Worm (Caenorhabditis elegans) whole organism, L4 larva: ENCODE data around the gene sre-1.

Source experiments
- F10B5.3 ChIP-seq: sonication (generic microtip); optimal IDR thresholded peaks from 2 replicates; lab custom pipeline; 2016; ENCODE audit warnings: mild to moderate bottlenecking, missing genetic modification characterization, missing compliant biosample characterization
- F37D6.2 ChIP-seq: sonication (generic microtip); optimal IDR thresholded peaks from 2 replicates; lab custom pipeline; 2016; ENCODE audit warnings: mild to moderate bottlenecking, missing genetic modification characterization, missing compliant biosample characterization
- F44E2.7 ChIP-seq: fragments of 200-800 bp; sonication (Bioruptor generic); IDR thresholded peaks from 2 replicates; pipeline ENCODE4 v2.1.2; 2022; ENCODE audit warnings: missing genetic modification characterization, missing compliant biosample characterization
- F49E8.2 ChIP-seq: sonication (generic microtip); optimal IDR thresholded peaks from 2 replicates; lab custom pipeline; 2016; ENCODE audit warnings: missing compliant biosample characterization, mild to moderate bottlenecking, missing genetic modification characterization, borderline replicate concordance
- R02D3.7 ChIP-seq: fragments of 150-350 bp; sonication (generic microtip); optimal IDR thresholded peaks from 3 replicates; lab custom pipeline; 2014; ENCODE audit warnings: missing biosample characterization, missing genetic modification characterization
- T20F7.1 ChIP-seq: fragments of 200-800 bp; sonication (Bioruptor generic); optimal IDR thresholded peaks from 2 replicates; lab custom pipeline; 2018; ENCODE audit warnings: mild to moderate bottlenecking, missing genetic modification characterization, missing compliant biosample characterization
- T26A8.4 ChIP-seq: fragments of 200-800 bp; sonication (Bioruptor generic); IDR thresholded peaks from 2 replicates; pipeline ENCODE4 v1.3.6; 2022; ENCODE audit warnings: missing genetic modification characterization, missing compliant biosample characterization
- Y105C5A.15 ChIP-seq: fragments of 200-800 bp; sonication (Bioruptor generic); IDR thresholded peaks from 2 replicates; pipeline ENCODE4 v1.3.6; 2022; ENCODE audit warnings: missing genetic modification characterization, missing compliant biosample characterization
- Y75B8A.6 ChIP-seq: fragments of 200-800 bp; sonication (Bioruptor generic); IDR thresholded peaks from 2 replicates; pipeline ENCODE4 v1.3.6; 2022; ENCODE audit warnings: missing genetic modification reagents, missing genetic modification characterization, missing compliant biosample characterization
- ZK337.2 ChIP-seq: fragments of 200-800 bp; sonication (Bioruptor generic); IDR thresholded peaks from 2 replicates; pipeline ENCODE4 v1.3.6; 2022; ENCODE audit warnings: missing genetic modification reagents, missing genetic modification characterization, missing compliant biosample characterization
- ZK546.5 ChIP-seq, 2 experiments: sonication (generic microtip); optimal IDR thresholded peaks; 2 replicates each; lab custom pipeline; 2017; ENCODE audit warnings: missing biosample characterization in 2 of 2, missing genetic modification characterization in 2 of 2
- aha-1 ChIP-seq: fragments of 150-350 bp; peaks from one replicate; lab custom pipeline; 2014; ENCODE audit warnings: missing biosample characterization, missing genetic modification characterization
- ama-1 ChIP-seq: fragments of 150-350 bp; optimal IDR thresholded peaks from 2 replicates; lab custom pipeline; 2014; ENCODE audit warnings: inconsistent platforms, mixed read lengths
- attf-4 ChIP-seq: sonication (generic microtip); optimal IDR thresholded peaks from 3 replicates; lab custom pipeline; 2017; ENCODE audit warnings: missing biosample characterization, missing genetic modification characterization
- ceh-32 ChIP-seq: sonication (generic microtip); optimal IDR thresholded peaks from 2 replicates; lab custom pipeline; 2016; ENCODE audit warnings: mild to moderate bottlenecking, missing genetic modification characterization, missing compliant biosample characterization; ENCODE audit not compliant: poor library complexity
- ceh-62 ChIP-seq: sonication (generic microtip); optimal IDR thresholded peaks from 2 replicates; lab custom pipeline; 2017; ENCODE audit warnings: missing biosample characterization, missing genetic modification characterization
- daf-12 ChIP-seq: fragments of 150-350 bp; optimal IDR thresholded peaks from 2 replicates; lab custom pipeline; 2014; ENCODE audit warnings: missing biosample characterization, missing genetic modification reagents, missing genetic modification characterization
- dmd-8 ChIP-seq: fragments of 200-800 bp; sonication (Bioruptor generic); IDR thresholded peaks from 2 replicates; pipeline ENCODE4 v1.3.6; 2022; ENCODE audit warnings: missing genetic modification characterization, missing compliant biosample characterization
- dmd-9 ChIP-seq: fragments of 200-800 bp; sonication (Bioruptor generic); IDR thresholded peaks from 2 replicates; pipeline ENCODE4 v1.3.6; 2022; ENCODE audit warnings: missing genetic modification reagents, missing genetic modification characterization, missing compliant biosample characterization
- dve-1 ChIP-seq: sonication (generic microtip); optimal IDR thresholded peaks from 2 replicates; lab custom pipeline; 2017; ENCODE audit warnings: antibody characterized with exemption, mild to moderate bottlenecking, missing genetic modification characterization, missing compliant biosample characterization; ENCODE audit not compliant: insufficient read depth
- egl-27 ChIP-seq: sonication (generic microtip); optimal IDR thresholded peaks from 3 replicates; lab custom pipeline; 2017; ENCODE audit warnings: missing biosample characterization, missing genetic modification reagents, missing genetic modification characterization
- egl-43 ChIP-seq: fragments of 200-800 bp; sonication (Bioruptor generic); IDR thresholded peaks from 2 replicates; pipeline ENCODE4 v1.3.6; 2022; ENCODE audit warnings: missing genetic modification reagents, missing genetic modification characterization, missing compliant biosample characterization
- fkh-10 ChIP-seq: fragments of 150-350 bp; optimal IDR thresholded peaks from 2 replicates; lab custom pipeline; 2014; ENCODE audit warnings: missing biosample characterization, missing genetic modification reagents, missing genetic modification characterization
- hif-1 ChIP-seq, 2 experiments: sonication (generic microtip); optimal IDR thresholded peaks; 2 replicates each; lab custom pipeline; 2016 to 2017; ENCODE audit warnings: missing compliant biosample characterization in 2 of 2, missing genetic modification characterization in 2 of 2, missing genetic modification reagents in 2 of 2, missing genotype in 2 of 2, mild to moderate bottlenecking in 1 of 2
- hlh-11 ChIP-seq: fragments of 200-800 bp; sonication (Bioruptor generic); optimal IDR thresholded peaks from 2 replicates; lab custom pipeline; 2018; ENCODE audit warnings: mild to moderate bottlenecking, missing genetic modification characterization, missing compliant biosample characterization
- hlh-30 ChIP-seq: sonication (generic microtip); optimal IDR thresholded peaks from 2 replicates; lab custom pipeline; 2017; ENCODE audit warnings: antibody characterized with exemption, mild to moderate bottlenecking, missing genetic modification characterization, missing compliant biosample characterization; ENCODE audit not compliant: insufficient read depth
- jun-1 ChIP-seq: fragments of 150-350 bp; optimal IDR thresholded peaks from 2 replicates; lab custom pipeline; 2014; ENCODE audit warnings: missing biosample characterization, missing genetic modification reagents, missing genetic modification characterization
- lim-7 ChIP-seq: fragments of 200-800 bp; sonication (Bioruptor generic); IDR thresholded peaks from 2 replicates; pipeline ENCODE4 v1.3.6; 2022; ENCODE audit warnings: missing genetic modification characterization, missing compliant biosample characterization
- lin-15B ChIP-seq: fragments of 150-350 bp; sonication (generic microtip); optimal IDR thresholded peaks from 3 replicates; lab custom pipeline; 2014; ENCODE audit warnings: missing biosample characterization, missing genetic modification characterization
- lin-39 ChIP-seq: fragments of 150-350 bp; optimal IDR thresholded peaks from 2 replicates; lab custom pipeline; 2014; ENCODE audit warnings: missing biosample characterization, missing genetic modification reagents, missing genetic modification characterization
- lsy-2 ChIP-seq, 2 experiments: fragments of 150-350 bp in 1 of 2; sonication (generic microtip) in 1 of 2; optimal IDR thresholded peaks; 2 replicates each; lab custom pipeline; 2014 to 2017; ENCODE audit warnings: missing biosample characterization in 2 of 2, missing genetic modification characterization in 2 of 2
- mdl-1 ChIP-seq, 2 experiments: fragments of 150-350 bp in 1 of 2; sonication (generic microtip) in 1 of 2; optimal IDR thresholded peaks; 2 replicates each; lab custom pipeline; 2014 to 2017; ENCODE audit warnings: missing biosample characterization in 2 of 2, missing genetic modification characterization in 2 of 2
- mdt-29 ChIP-seq: fragments of 200-800 bp; sonication (Bioruptor generic); IDR thresholded peaks from 2 replicates; pipeline ENCODE4 v1.3.6; 2022; ENCODE audit warnings: missing genetic modification reagents, missing genetic modification characterization, missing compliant biosample characterization
- mep-1 ChIP-seq: fragments of 150-350 bp; sonication (generic microtip); optimal IDR thresholded peaks from 3 replicates; lab custom pipeline; 2014; ENCODE audit warnings: missing biosample characterization, missing genetic modification characterization
- mxl-2 ChIP-seq: fragments of 200-800 bp; sonication (Bioruptor generic); conservative IDR thresholded peaks from 2 replicates; pipeline ENCODE4 v1.3.6; 2022; ENCODE audit warnings: missing genetic modification reagents, missing genetic modification characterization, missing compliant biosample characterization
- nhr-11 ChIP-seq: fragments of 150-350 bp; optimal IDR thresholded peaks from 2 replicates; lab custom pipeline; 2014; ENCODE audit warnings: missing biosample characterization, missing genetic modification characterization
- nhr-111 ChIP-seq: fragments of 200-800 bp; sonication (Bioruptor generic); optimal IDR thresholded peaks from 2 replicates; lab custom pipeline; 2018; ENCODE audit warnings: mild to moderate bottlenecking, missing genetic modification characterization, missing compliant biosample characterization
- nhr-25 ChIP-seq: sonication (generic microtip); optimal IDR thresholded peaks from 2 replicates; lab custom pipeline; 2017; ENCODE audit warnings: missing genetic modification characterization, mild to moderate bottlenecking, missing compliant biosample characterization, antibody characterized with exemption, moderate library complexity, borderline replicate concordance; ENCODE audit not compliant: insufficient read depth
- nhr-41 ChIP-seq: fragments of 200-800 bp; sonication (Bioruptor generic); IDR thresholded peaks from 2 replicates; pipeline ENCODE4 v1.3.6; 2022; ENCODE audit warnings: missing genetic modification reagents, missing genetic modification characterization, missing compliant biosample characterization
- nhr-48 ChIP-seq: sonication (generic microtip); optimal IDR thresholded peaks from 2 replicates; lab custom pipeline; 2016; ENCODE audit warnings: mild to moderate bottlenecking, missing genetic modification characterization, missing compliant biosample characterization
- pha-4 ChIP-seq, 2 experiments: fragments of 150-350 bp in 1 of 2; fragments of 200-800 bp in 1 of 2; sonication (Bioruptor generic) in 1 of 2; IDR thresholded peaks in 1 of 2; optimal IDR thresholded peaks in 1 of 2; 2 replicates each; pipeline versions ENCODE4 v1.3.6 to Lab custom; 2014 to 2022; ENCODE audit warnings: missing genetic modification characterization in 2 of 2, missing genetic modification reagents in 2 of 2, missing biosample characterization in 1 of 2, missing compliant biosample characterization in 1 of 2
- php-3 ChIP-seq: fragments of 200-800 bp; sonication (Bioruptor generic); IDR thresholded peaks from 2 replicates; pipeline ENCODE4 v1.3.6; 2022; ENCODE audit warnings: missing genetic modification reagents, missing genetic modification characterization, missing compliant biosample characterization
- pqm-1 ChIP-seq: sonication (generic microtip); optimal IDR thresholded peaks from 2 replicates; lab custom pipeline; 2017; ENCODE audit warnings: missing biosample characterization, missing genetic modification characterization
- snpc-1.2 ChIP-seq: fragments of 200-800 bp; sonication (Bioruptor generic); IDR thresholded peaks from 2 replicates; pipeline ENCODE4 v1.3.6; 2022; ENCODE audit warnings: missing genetic modification reagents, missing genetic modification characterization, missing compliant biosample characterization
- snpc-4 ChIP-seq: fragments of 150-350 bp; optimal IDR thresholded peaks from 2 replicates; lab custom pipeline; 2014; ENCODE audit warnings: missing biosample characterization, missing genetic modification characterization
- unc-39 ChIP-seq: sonication (generic microtip); optimal IDR thresholded peaks from 2 replicates; lab custom pipeline; 2017; ENCODE audit warnings: missing biosample characterization, missing genetic modification characterization
- zfp-3 ChIP-seq: fragments of 200-800 bp; sonication (Bioruptor generic); conservative IDR thresholded peaks from 2 replicates; pipeline ENCODE4 v1.3.6; 2022; ENCODE audit warnings: missing genetic modification reagents, missing genetic modification characterization, missing compliant biosample characterization
- ztf-11 ChIP-seq: fragments of 150-350 bp; optimal IDR thresholded peaks from 2 replicates; lab custom pipeline; 2014; ENCODE audit warnings: missing biosample characterization, missing genetic modification characterization

Gene sre-1

ce11 chrII:7709301-7709754 lies at the start of gene sre-1:
TSS of gene sre-1 (plus strand) at chrII:7709704.
- TF ChIP-seq F37D6.2 (no peak), mdt-29 (GFP tag; lab: Robert Waterston, UW) (no peak), nhr-48 (tag; lab: Kevin White, UChicago) (no peak), ZK546.5 (tag; optimal IDR thresholded peaks at IDR 0.05; lab: Kevin White, UChicago) (no peak), ama-1 (lab: Kevin White, UChicago) (no peak), mxl-2 (no peak), ceh-32 (tag; lab: Kevin White, UChicago) (no peak), T26A8.4 (GFP tag; lab: Robert Waterston, UW) (no peak), lin-15B (tag; lab: Kevin White, UChicago) (no peak), Y105C5A.15 (GFP tag; lab: Robert Waterston, UW) (no peak), daf-12 (no peak), aha-1 (tag; lab: Kevin White, UChicago) (no peak), dmd-8 (GFP tag; lab: Robert Waterston, UW) (no peak), mdl-1 (tag; optimal IDR thresholded peaks at IDR 0.05; lab: Kevin White, UChicago) (no peak), dmd-9 (GFP tag; lab: Robert Waterston, UW) (no peak), hif-1 (tag; optimal IDR thresholded peaks at IDR 0.05; lab: Kevin White, UChicago) (no peak), ceh-62 (tag; lab: Kevin White, UChicago) (no peak), nhr-25 (no peak)
- TF ChIP-seq, all 104 proteins: peak for 0

- TF ChIP-seq snpc-4 (no peak), unc-39 (no peak), lin-39 (tag; lab: Kevin White, UChicago) (no peak), nhr-11 (tag; lab: Kevin White, UChicago) (no peak), lsy-2 (tag; optimal IDR thresholded peaks at IDR 0.05; lab: Kevin White, UChicago) (no peak), pha-4 (GFP tag; IDR thresholded peaks at IDR 0.05; lab: Robert Waterston, UW) (no peak), pha-4 (tag; optimal IDR thresholded peaks at IDR 0.05; lab: Kevin White, UChicago) (peak; percentile 59), F49E8.2 (no peak), ZK337.2 (no peak), F44E2.7 (no peak), ama-1 (lab: Kevin White, UChicago) (no peak), mep-1 (tag; lab: Kevin White, UChicago) (peak; percentile 25), attf-4 (tag; lab: Kevin White, UChicago) (no peak), php-3 (GFP tag; lab: Robert Waterston, UW) (no peak), nhr-111 (GFP tag; lab: Kevin White, UChicago) (no peak), dve-1 (tag; lab: Kevin White, UChicago) (peak; percentile 3), zfp-3 (no peak), Y75B8A.6 (no peak), pqm-1 (peak; percentile 88), fkh-10 (GFP tag; lab: Kevin White, UChicago) (no peak), lim-7 (no peak), ztf-11 (no peak), aha-1 (tag; lab: Kevin White, UChicago) (no peak), ceh-32 (tag; lab: Kevin White, UChicago) (no peak), nhr-41 (GFP tag; lab: Robert Waterston, UW) (no peak), hlh-30 (tag; lab: Kevin White, UChicago) (peak; percentile 61), daf-12 (no peak), T20F7.1 (GFP tag; lab: Kevin White, UChicago) (peak; percentile 46), Y105C5A.15 (GFP tag; lab: Robert Waterston, UW) (no peak), hlh-11 (tag; lab: Kevin White, UChicago) (peak; percentile 45), snpc-1.2 (GFP tag; lab: Robert Waterston, UW) (no peak), egl-27 (tag; lab: Kevin White, UChicago) (no peak), egl-43 (GFP tag; lab: Robert Waterston, UW) (no peak), F10B5.3 (tag; lab: Kevin White, UChicago) (no peak), dmd-9 (GFP tag; lab: Robert Waterston, UW) (no peak), R02D3.7 (no peak), jun-1 (tag; lab: Kevin White, UChicago) (no peak)
Measured at ce11 chrII:7662008-7662686, 47.4 kb upstream of the sre-1 start, which contains the start of gene alfa-1. TSS of gene alfa-1 (minus strand) at chrII:7662522.
